Worm (Caenorhabditis elegans) whole organism, late embryonic: ENCODE results near the gene Y43F8B.28.

Experiments
- ceh-24 ChIP-seq: sonication (generic microtip); optimal IDR thresholded peaks from 2 replicates; lab custom pipeline; 2016; ENCODE audit warnings: mild to moderate bottlenecking, missing genetic modification characterization, missing compliant biosample characterization
- dmd-4 ChIP-seq: sonication (generic microtip); optimal IDR thresholded peaks from 2 replicates; lab custom pipeline; 2016; ENCODE audit warnings: borderline replicate concordance, missing genetic modification characterization, missing compliant biosample characterization
- eyg-1 ChIP-seq: sonication (generic microtip); optimal IDR thresholded peaks from 2 replicates; lab custom pipeline; 2016; ENCODE audit warnings: missing genotype, missing genetic modification characterization, missing compliant biosample characterization
- hlh-6 ChIP-seq: sonication (generic microtip); optimal IDR thresholded peaks from 2 replicates; lab custom pipeline; 2016; ENCODE audit warnings: missing genotype, missing genetic modification characterization, missing compliant biosample characterization
- lim-6 ChIP-seq: sonication (generic microtip); optimal IDR thresholded peaks from 2 replicates; lab custom pipeline; 2016; ENCODE audit warnings: missing genetic modification characterization, missing compliant biosample characterization
- nhr-11 ChIP-seq: fragments of 150-350 bp; optimal IDR thresholded peaks from 2 replicates; lab custom pipeline; 2014; ENCODE audit warnings: missing biosample characterization, missing genetic modification characterization
- pag-3 ChIP-seq: sonication (generic microtip); optimal IDR thresholded peaks from 2 replicates; lab custom pipeline; 2016; ENCODE audit warnings: missing compliant biosample characterization, missing genetic modification characterization, borderline replicate concordance
- pqm-1 ChIP-seq: sonication (generic microtip); optimal IDR thresholded peaks from 2 replicates; lab custom pipeline; 2016; ENCODE audit warnings: missing genetic modification characterization, missing compliant biosample characterization
- sox-4 ChIP-seq: sonication (generic microtip); optimal IDR thresholded peaks from 2 replicates; lab custom pipeline; 2017; ENCODE audit warnings: mild to moderate bottlenecking, missing genetic modification characterization, inconsistent platforms, missing compliant biosample characterization
- ztf-16 ChIP-seq: sonication (generic microtip); optimal IDR thresholded peaks from 2 replicates; lab custom pipeline; 2017; ENCODE audit warnings: missing genetic modification characterization, missing compliant biosample characterization

ce11 chrV:19497087-19497486 lies 12.0 kb downstream of the Y43F8B.28 start:
- TF ChIP-seq pag-3 (tag; lab: Kevin White, UChicago) (no peak), ztf-16 (tag; lab: Kevin White, UChicago) (no peak), eyg-1 (tag; lab: Kevin White, UChicago) (no peak), hlh-6 (no peak), ceh-24 (no peak), lim-6 (no peak), pqm-1 (no peak), sox-4 (tag; lab: Kevin White, UChicago) (no peak), nhr-11 (tag; lab: Kevin White, UChicago) (no peak), dmd-4 (tag; lab: Kevin White, UChicago) (no peak)
